Fruit fly (Drosophila melanogaster) whole organism, prepupa: ENCODE data around the gene Polr1D.

Experiments
- CG10631 ChIP-seq: fragments of 200-800 bp; sonication (Bioruptor generic); optimal IDR thresholded peaks from 2 replicates; lab custom pipeline; 2016; ENCODE audit warnings: missing biosample characterization, missing genetic modification characterization
- CG10669 ChIP-seq: fragments of 200-800 bp; sonication (Bioruptor generic); optimal IDR thresholded peaks from 3 replicates; lab custom pipeline; 2018; ENCODE audit warnings: missing biosample characterization, mild to moderate bottlenecking, missing genetic modification characterization, moderate library complexity
- CG11762 ChIP-seq: fragments of 200-800 bp; sonication (Bioruptor generic); optimal IDR thresholded peaks from 3 replicates; lab custom pipeline; 2016; ENCODE audit warnings: missing biosample characterization, missing genetic modification characterization; ENCODE audit not compliant: insufficient read depth
- CG11902 ChIP-seq: fragments of 200-800 bp; sonication (Bioruptor generic); optimal IDR thresholded peaks from 3 replicates; lab custom pipeline; 2016; ENCODE audit warnings: missing biosample characterization, missing genetic modification characterization
- CG15336 ChIP-seq: fragments of 200-800 bp; sonication (Bioruptor generic); IDR thresholded peaks from 2 replicates; pipeline ENCODE4 v1.3.6; 2022; ENCODE audit warnings: missing biosample characterization, missing genetic modification characterization
- CG1621 ChIP-seq: fragments of 200-800 bp; sonication (Bioruptor generic); optimal IDR thresholded peaks from 3 replicates; lab custom pipeline; 2018; ENCODE audit warnings: missing biosample characterization, mild to moderate bottlenecking, missing genetic modification characterization
- CG3032 ChIP-seq: fragments of 200-800 bp; optimal IDR thresholded peaks from 2 replicates; lab custom pipeline; 2019; ENCODE audit warnings: missing biosample characterization, mild to moderate bottlenecking, missing genetic modification characterization, moderate library complexity
- CG32006 ChIP-seq: fragments of 200-800 bp; sonication (Bioruptor generic); optimal IDR thresholded peaks from 3 replicates; lab custom pipeline; 2017; ENCODE audit warnings: missing biosample characterization, mild to moderate bottlenecking, missing genetic modification characterization
- CG3919 ChIP-seq: fragments of 200-800 bp; sonication (Bioruptor generic); optimal IDR thresholded peaks from 3 replicates; lab custom pipeline; 2016; ENCODE audit warnings: missing biosample characterization, missing genetic modification characterization
- CG4318 ChIP-seq: fragments of 200-800 bp; sonication (Bioruptor generic); optimal IDR thresholded peaks from 3 replicates; lab custom pipeline; 2017; ENCODE audit warnings: missing biosample characterization, mild to moderate bottlenecking, missing genetic modification characterization
- CG6163 ChIP-seq: fragments of 200-800 bp; sonication (Bioruptor generic); IDR thresholded peaks from 3 replicates; pipeline ENCODE4 v1.3.6; 2022; ENCODE audit warnings: missing biosample characterization, missing genetic modification characterization
- CG6276 ChIP-seq: fragments of 200-800 bp; sonication (Bioruptor generic); optimal IDR thresholded peaks from 2 replicates; lab custom pipeline; 2017; ENCODE audit warnings: missing biosample characterization, mild to moderate bottlenecking, missing genetic modification characterization
- CG6808 ChIP-seq: fragments of 200-800 bp; sonication (Bioruptor generic); optimal IDR thresholded peaks from 3 replicates; lab custom pipeline; 2017; ENCODE audit warnings: missing biosample characterization, missing genetic modification characterization, mild to moderate bottlenecking, moderate library complexity, missing genetic modification reagents
- CG8319 ChIP-seq: fragments of 200-800 bp; sonication (Bioruptor generic); optimal IDR thresholded peaks from 3 replicates; lab custom pipeline; 2016; ENCODE audit warnings: missing biosample characterization, missing genetic modification characterization
- CG8632 ChIP-seq: fragments of 200-800 bp; sonication (Bioruptor generic); optimal IDR thresholded peaks from 3 replicates; lab custom pipeline; 2016; ENCODE audit warnings: missing biosample characterization, missing genetic modification characterization
- CG9139 ChIP-seq: fragments of 200-800 bp; sonication (Bioruptor generic); optimal IDR thresholded peaks from 3 replicates; lab custom pipeline; 2017; ENCODE audit warnings: missing biosample characterization, mild to moderate bottlenecking, missing genetic modification characterization
- Eip75B ChIP-seq: fragments of 200-800 bp; sonication (Bioruptor generic); optimal IDR thresholded peaks from 3 replicates; lab custom pipeline; 2016; ENCODE audit warnings: missing biosample characterization, missing genetic modification characterization
- Eip78C ChIP-seq: fragments of 200-800 bp; sonication (Bioruptor generic); peaks from one replicate; lab custom pipeline; 2016; ENCODE audit warnings: missing biosample characterization, missing genetic modification characterization
- Eip93F ChIP-seq: fragments of 200-800 bp; sonication (Bioruptor generic); optimal IDR thresholded peaks from 2 replicates; lab custom pipeline; 2016; ENCODE audit warnings: missing biosample characterization, mild to moderate bottlenecking, missing genetic modification characterization
- Gug ChIP-seq: fragments of 200-800 bp; sonication (Bioruptor generic); IDR thresholded peaks from 2 replicates; pipeline ENCODE4 v1.3.6; 2022; ENCODE audit warnings: missing biosample characterization, missing genetic modification characterization
- Met ChIP-seq: fragments of 200-800 bp; sonication (Bioruptor generic); optimal IDR thresholded peaks from 3 replicates; lab custom pipeline; 2016; ENCODE audit warnings: missing biosample characterization, missing genetic modification characterization
- OdsH ChIP-seq: fragments of 200-800 bp; sonication (Bioruptor generic); optimal IDR thresholded peaks from 3 replicates; lab custom pipeline; 2016; ENCODE audit warnings: missing biosample characterization, missing genetic modification characterization
- Smox ChIP-seq: fragments of 200-800 bp; sonication (Bioruptor generic); optimal IDR thresholded peaks from 3 replicates; lab custom pipeline; 2016; ENCODE audit warnings: missing biosample characterization, missing genetic modification characterization
- Sox102F ChIP-seq: fragments of 200-800 bp; sonication (Bioruptor generic); optimal IDR thresholded peaks from 2 replicates; lab custom pipeline; 2016; ENCODE audit warnings: missing biosample characterization, mild to moderate bottlenecking, missing genetic modification characterization
- achi ChIP-seq: fragments of 200-800 bp; sonication (Bioruptor generic); optimal IDR thresholded peaks from 3 replicates; lab custom pipeline; 2016; ENCODE audit warnings: missing biosample characterization, missing genetic modification characterization
- esn ChIP-seq: fragments of 200-800 bp; sonication (Bioruptor generic); optimal IDR thresholded peaks from 2 replicates; lab custom pipeline; 2016; ENCODE audit warnings: missing biosample characterization, mild to moderate bottlenecking, missing genetic modification characterization, moderate library complexity
- fd85E ChIP-seq: fragments of 200-800 bp; sonication (Bioruptor generic); optimal IDR thresholded peaks from 3 replicates; lab custom pipeline; 2016; ENCODE audit warnings: missing biosample characterization, missing genetic modification characterization
- fkh ChIP-seq: fragments of 200-800 bp; sonication (Bioruptor generic); optimal IDR thresholded peaks from 3 replicates; lab custom pipeline; 2017; ENCODE audit warnings: missing biosample characterization, mild to moderate bottlenecking, missing genetic modification characterization, moderate library complexity
- ss ChIP-seq, 2 experiments: fragments of 200-800 bp; sonication (Bioruptor generic); optimal IDR thresholded peaks; 2 replicates in 1 of 2; 3 replicates in 1 of 2; lab custom pipeline; 2017 to 2018; ENCODE audit warnings: mild to moderate bottlenecking in 2 of 2, missing biosample characterization in 2 of 2, missing genetic modification characterization in 2 of 2, moderate library complexity in 1 of 2
- svp ChIP-seq: fragments of 200-800 bp; sonication (Bioruptor generic); peaks from one replicate; lab custom pipeline; 2016; ENCODE audit warnings: missing biosample characterization, missing genetic modification characterization
- topi ChIP-seq: fragments of 200-800 bp; sonication (Bioruptor generic); optimal IDR thresholded peaks from 3 replicates; lab custom pipeline; 2016; ENCODE audit warnings: missing biosample characterization, missing genetic modification characterization
- vri ChIP-seq: fragments of 200-800 bp; sonication (Bioruptor generic); optimal IDR thresholded peaks from 3 replicates; lab custom pipeline; 2016; ENCODE audit warnings: missing biosample characterization, mild to moderate bottlenecking, missing genetic modification characterization

The Polr1D gene

DNA sequence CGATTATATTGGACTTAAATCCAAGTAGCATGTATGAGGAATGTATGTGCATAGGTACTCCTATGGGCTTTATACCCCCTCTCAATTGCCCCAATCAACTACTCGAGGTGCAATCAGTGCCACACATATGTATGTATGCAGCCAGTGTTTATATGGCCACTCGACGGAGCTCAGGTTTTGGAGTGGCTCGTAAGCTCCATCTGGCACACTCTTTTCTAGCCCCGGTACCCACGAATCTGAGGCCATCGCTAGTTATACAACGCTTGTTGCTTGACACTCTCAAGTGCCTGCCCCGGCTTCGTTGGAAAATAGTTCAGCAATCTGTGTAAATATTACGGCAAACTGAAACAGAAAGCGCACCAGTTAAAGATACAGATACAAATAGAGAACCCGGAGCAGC is 38.7 kb downstream of the Polr1D start:
- peak; percentile 33 for TF ChIP-seq Eip78C (GFP tag; lab: Kevin White, UChicago)
- no peak for TF ChIP-seq CG32006
- no peak for TF ChIP-seq CG11762 (GFP tag; lab: Kevin White, UChicago)
- no peak for TF ChIP-seq CG3032
- TF ChIP-seq Eip93F (GFP tag; lab: Kevin White, UChicago): no peak
- TF ChIP-seq CG11902: no peak
- TF ChIP-seq Gug (GFP tag; lab: Robert Waterston, UW): peak; percentile 41; the same call in 1 of the 2 replicates
- TF ChIP-seq Met (GFP tag; lab: Kevin White, UChicago): no peak
- peak; percentile 74 for TF ChIP-seq fkh (GFP tag; lab: Kevin White, UChicago)

DNA sequence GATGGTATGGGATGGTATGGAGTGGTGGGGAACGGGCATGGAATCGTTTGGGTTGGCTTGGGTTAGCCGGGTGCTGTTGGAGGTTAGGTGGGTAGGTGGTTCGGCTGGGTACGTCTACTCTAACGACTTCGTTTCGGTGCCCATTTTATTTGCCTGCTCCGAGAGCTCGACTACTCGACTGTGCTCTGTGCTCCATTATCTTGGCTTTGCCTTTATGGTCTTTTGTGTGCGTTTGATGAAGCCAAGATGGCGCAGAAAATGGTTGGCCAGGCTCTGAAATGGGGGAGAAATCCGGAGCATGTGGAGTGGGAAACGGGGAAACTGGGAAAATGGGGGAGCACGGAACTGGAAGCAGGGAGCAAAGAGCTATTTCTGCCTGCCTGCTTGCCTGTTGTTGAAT is 41.2 kb downstream of the Polr1D start:
- TF ChIP-seq CG15336 (GFP tag; lab: Robert Waterston, UW) (no peak), CG10631 (no peak), CG8319 (GFP tag; lab: Kevin White, UChicago) (no peak), svp (GFP tag; lab: Kevin White, UChicago) (no peak), CG11902 (no peak), CG10669 (no peak), CG4318 (no peak), Eip78C (GFP tag; lab: Kevin White, UChicago) (no peak), Eip93F (GFP tag; lab: Kevin White, UChicago) (no peak), CG9139 (GFP tag; lab: Kevin White, UChicago) (no peak), CG6276 (GFP tag; lab: Kevin White, UChicago) (no peak), topi (no peak), ss (GFP tag; optimal IDR thresholded peaks at IDR 0.05; lab: Kevin White, UChicago) (no peak), CG8632 (GFP tag; lab: Kevin White, UChicago) (no peak), CG3919 (GFP tag; lab: Kevin White, UChicago) (no peak), CG11762 (GFP tag; lab: Kevin White, UChicago) (no peak), vri (GFP tag; lab: Kevin White, UChicago) (no peak), Smox (GFP tag; lab: Kevin White, UChicago) (no peak), Sox102F (GFP tag; lab: Kevin White, UChicago) (no peak), Eip75B (GFP tag; lab: Kevin White, UChicago) (no peak)

DNA sequence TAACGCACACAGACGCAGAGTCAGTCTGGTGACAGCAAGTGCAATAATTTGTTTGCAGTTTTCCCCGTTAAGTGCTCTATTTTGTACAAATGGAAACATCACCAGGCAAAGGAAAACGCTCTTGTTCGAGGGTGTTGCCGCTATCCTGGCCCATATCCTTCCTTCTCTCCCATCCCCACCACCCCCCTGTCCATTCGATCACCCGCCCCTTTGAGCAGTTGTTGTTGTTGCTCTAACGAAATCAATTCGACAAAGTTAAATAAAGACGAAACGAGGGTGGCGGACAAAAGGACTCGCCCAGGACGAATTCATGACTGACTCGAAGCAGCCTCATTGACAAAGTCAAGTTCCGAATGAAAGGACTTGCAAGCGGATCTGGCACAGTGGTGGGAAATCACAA is 45.6 kb downstream of the Polr1D start:
- TF ChIP-seq CG9139 (GFP tag; lab: Kevin White, UChicago) (no peak), OdsH (GFP tag; lab: Kevin White, UChicago) (no peak), CG3032 (no peak), CG6808 (GFP tag; lab: Kevin White, UChicago) (no peak), CG6163 (GFP tag; lab: Robert Waterston, UW) (no peak), CG10669 (no peak), topi (no peak), fd85E (GFP tag; lab: Kevin White, UChicago) (no peak), CG1621 (no peak)
- TF ChIP-seq, all 60 proteins: peak for 0

DNA sequence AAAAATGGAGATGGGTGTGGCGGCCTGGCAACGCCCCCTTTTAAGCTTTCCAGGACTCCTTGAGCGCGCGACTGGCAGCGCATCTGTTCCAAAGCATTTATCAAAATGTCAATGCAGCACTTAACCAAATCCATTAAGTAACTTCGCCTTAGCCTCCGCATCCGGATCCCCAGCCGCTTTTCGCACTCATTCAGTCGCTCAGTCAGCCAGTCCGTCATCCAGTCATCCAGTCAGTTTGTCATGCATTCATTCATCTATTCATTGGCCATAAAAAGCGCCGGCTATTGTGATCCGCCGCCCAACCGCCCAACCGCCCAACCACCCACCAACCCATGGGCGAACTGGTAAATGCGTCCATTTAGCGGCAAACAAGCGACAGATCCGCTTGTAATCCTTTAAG is 46.1 kb downstream of the Polr1D start:
- TF ChIP-seq achi (no peak), topi (no peak), Eip75B (GFP tag; lab: Kevin White, UChicago) (no peak)

- TF ChIP-seq esn (no peak), CG6163 (GFP tag; lab: Robert Waterston, UW) (0 out of 3 replicates have a peak, but pooled peaks have one; percentile 21)
These were observed 51.7 kb downstream of the Polr1D start for dm6 chr2L:19083320-19083764.
